Worm (Caenorhabditis elegans): Measurements from ENCODE around the gene C45B11.5.

Gene C45B11.5

DNA sequence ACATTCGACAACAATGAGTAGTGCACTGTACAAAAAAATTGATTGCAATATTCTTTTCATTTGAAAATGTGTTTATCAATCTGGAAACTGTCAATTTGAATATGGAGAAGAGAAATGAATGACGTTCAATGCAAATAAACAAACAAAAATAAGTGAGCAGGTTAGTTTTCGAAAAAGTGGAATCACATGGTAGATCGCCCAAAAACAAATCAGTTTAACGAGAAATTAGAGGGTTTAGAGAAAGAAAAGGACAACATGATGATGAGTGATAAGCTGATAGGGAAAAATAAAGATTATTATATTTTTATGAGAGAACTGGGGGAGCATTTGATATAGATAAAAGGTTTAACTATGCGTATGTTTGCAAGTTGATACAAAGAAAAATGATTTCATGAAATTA lies 27.7 kb downstream of the C45B11.5 start, which contains the start of gene T04C12.8:
Gene T04C12.8 (minus strand): TSS at position 82 of the 400 bp plus-strand sequence.
- TF ChIP-seq nhr-28 (tag; optimal IDR thresholded peaks at IDR 0.05) = no peak
- peak; percentile 83 for TF ChIP-seq pha-4 (tag; optimal IDR thresholded peaks at IDR 0.05)
- no peak for TF ChIP-seq nhr-237 (tag; optimal IDR thresholded peaks at IDR 0.05)
- TF ChIP-seq eor-1 (tag; optimal IDR thresholded peaks at IDR 0.05) = no peak
- no peak for TF ChIP-seq unc-62 (GFP tag; optimal IDR thresholded peaks at IDR 0.05)
- TF ChIP-seq hmg-11 (tag; optimal IDR thresholded peaks at IDR 0.05) = no peak
- TF ChIP-seq fkh-2 (tag; optimal IDR thresholded peaks at IDR 0.05) = no peak
- no peak for TF ChIP-seq egl-27 (tag; optimal IDR thresholded peaks at IDR 0.05)
- TF ChIP-seq elt-2 (tag; optimal IDR thresholded peaks at IDR 0.05) = peak; percentile 98
- no peak for TF ChIP-seq ztf-4 (tag; optimal IDR thresholded peaks at IDR 0.05)
- no peak for TF ChIP-seq daf-12 (tag; optimal IDR thresholded peaks at IDR 0.05)
- TF ChIP-seq elt-1 (tag; optimal IDR thresholded peaks at IDR 0.05) = no peak
- TF ChIP-seq nhr-77 (tag; optimal IDR thresholded peaks at IDR 0.05) = no peak
- no peak for TF ChIP-seq ama-1 (optimal IDR thresholded peaks at IDR 0.05)
- TF ChIP-seq mdl-1 (tag; optimal IDR thresholded peaks at IDR 0.05) = no peak
- TF ChIP-seq sea-2 (GFP tag; optimal IDR thresholded peaks at IDR 0.05) = no peak
- TF ChIP-seq zag-1 (tag; optimal IDR thresholded peaks at IDR 0.05) = no peak
- no peak for TF ChIP-seq nhr-25 (tag; optimal IDR thresholded peaks at IDR 0.05)
- TF ChIP-seq ceh-16 (tag; optimal IDR thresholded peaks at IDR 0.05) = no peak
- TF ChIP-seq pqm-1 (tag; optimal IDR thresholded peaks at IDR 0.05) = peak; percentile 99
- no peak for TF ChIP-seq skn-1 (tag; optimal IDR thresholded peaks at IDR 0.05)
- TF ChIP-seq nhr-23 (tag; optimal IDR thresholded peaks at IDR 0.05) = no peak
- no peak for TF ChIP-seq nhr-67 (tag; optimal IDR thresholded peaks at IDR 0.05)
- no peak for TF ChIP-seq fos-1 (tag; optimal IDR thresholded peaks at IDR 0.05)
- TF ChIP-seq lin-15B (tag; optimal IDR thresholded peaks at IDR 0.05) = no peak
- no peak for TF ChIP-seq egl-5 (tag; optimal IDR thresholded peaks at IDR 0.05)
- TF ChIP-seq R02D3.7 (tag; optimal IDR thresholded peaks at IDR 0.05) = no peak
- no peak for TF ChIP-seq nhr-76 (tag; optimal IDR thresholded peaks at IDR 0.05)
- peak; percentile 86 for TF ChIP-seq jun-1 (tag; optimal IDR thresholded peaks at IDR 0.05)
- TF ChIP-seq snpc-4 (tag; optimal IDR thresholded peaks at IDR 0.05) = no peak

DNA sequence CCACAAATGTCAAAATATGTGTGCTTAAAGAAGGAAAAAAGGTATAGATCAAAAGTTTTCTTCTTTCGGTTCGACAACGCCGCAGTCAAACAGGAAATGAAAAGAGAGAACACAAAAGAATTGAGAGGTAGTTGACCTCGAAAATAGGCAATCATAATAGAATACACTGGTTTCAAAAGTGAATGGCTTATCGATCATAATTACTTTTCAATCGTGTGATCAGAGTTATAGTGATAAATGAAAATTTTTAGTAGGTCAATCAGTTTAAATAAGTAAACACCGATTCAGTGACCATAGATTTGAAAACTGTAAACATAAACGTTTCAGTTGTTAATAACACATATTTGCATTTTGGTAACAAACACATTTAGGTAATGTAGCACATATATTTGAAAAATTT lies 28.8 kb downstream of the C45B11.5 start:
- TF ChIP-seq daf-12 (tag; optimal IDR thresholded peaks at IDR 0.05) (no peak), pha-4 (tag; optimal IDR thresholded peaks at IDR 0.05) (peak; percentile 62), jun-1 (tag; optimal IDR thresholded peaks at IDR 0.05) (peak; percentile 2), pqm-1 (tag; optimal IDR thresholded peaks at IDR 0.05) (peak; percentile 47), nhr-237 (tag; optimal IDR thresholded peaks at IDR 0.05) (no peak), nhr-25 (tag; optimal IDR thresholded peaks at IDR 0.05) (peak; percentile 36), elt-2 (tag; optimal IDR thresholded peaks at IDR 0.05) (peak; percentile 54), nhr-43 (tag; optimal IDR thresholded peaks at IDR 0.05; ENCODE audit: poor library complexity, severe bottlenecking) (peak; percentile 34), ceh-28 (tag; optimal IDR thresholded peaks at IDR 0.05) (peak; percentile 66), lsy-12 (tag; optimal IDR thresholded peaks at IDR 0.05) (no peak)

- TF ChIP-seq egl-27 (tag; optimal IDR thresholded peaks at IDR 0.05) = no peak
- no peak for TF ChIP-seq fkh-2 (tag; optimal IDR thresholded peaks at IDR 0.05)
- no peak for TF ChIP-seq lsy-12 (tag; optimal IDR thresholded peaks at IDR 0.05)
- no peak for TF ChIP-seq zag-1 (tag; optimal IDR thresholded peaks at IDR 0.05)
- TF ChIP-seq ama-1 (optimal IDR thresholded peaks at IDR 0.05) = peak; percentile 20
Observed at ce11 chrV:11071453-11071852, 29.9 kb downstream of the C45B11.5 start.

DNA sequence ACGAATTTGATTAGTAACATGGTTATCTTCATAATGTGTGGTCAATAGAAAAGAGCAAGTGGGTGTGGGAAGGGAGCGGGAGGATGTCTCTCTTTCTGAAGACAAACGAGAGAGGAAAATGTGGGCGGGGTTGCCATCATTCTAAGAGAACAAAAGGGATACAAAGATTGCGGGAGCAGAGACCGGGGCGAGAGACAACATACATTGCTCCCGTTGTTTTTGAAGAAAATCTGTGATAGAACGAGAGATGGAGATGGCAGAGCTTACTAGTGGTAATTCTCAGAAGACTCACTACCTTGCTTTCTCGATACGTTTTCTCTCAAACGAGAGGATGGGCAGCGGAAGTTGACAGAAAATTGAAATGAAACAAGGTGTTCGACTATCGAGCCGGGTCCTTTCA lies 31.8 kb downstream of the C45B11.5 start:
- TF ChIP-seq daf-12 (tag; optimal IDR thresholded peaks at IDR 0.05) = no peak
- TF ChIP-seq nhr-237 (tag; optimal IDR thresholded peaks at IDR 0.05) = no peak
- TF ChIP-seq nhr-67 (tag; optimal IDR thresholded peaks at IDR 0.05) = no peak
- TF ChIP-seq elt-1 (tag; optimal IDR thresholded peaks at IDR 0.05) = no peak
- no peak for TF ChIP-seq hmg-11 (tag; optimal IDR thresholded peaks at IDR 0.05)
- no peak for TF ChIP-seq fkh-2 (tag; optimal IDR thresholded peaks at IDR 0.05)
- TF ChIP-seq fos-1 (tag; optimal IDR thresholded peaks at IDR 0.05) = no peak
- no peak for TF ChIP-seq aly-2 (tag; optimal IDR thresholded peaks at IDR 0.05)
- TF ChIP-seq ceh-16 (tag; optimal IDR thresholded peaks at IDR 0.05) = no peak
- no peak for TF ChIP-seq lsy-12 (tag; optimal IDR thresholded peaks at IDR 0.05)
- TF ChIP-seq lin-39 (tag; optimal IDR thresholded peaks at IDR 0.05) = no peak
- TF ChIP-seq nhr-77 (tag; optimal IDR thresholded peaks at IDR 0.05) = no peak
- TF ChIP-seq nhr-43 (tag; optimal IDR thresholded peaks at IDR 0.05; ENCODE audit: poor library complexity, severe bottlenecking) = no peak

- peak; percentile 1 for TF ChIP-seq pha-4 (tag; optimal IDR thresholded peaks at IDR 0.05)
- peak; percentile 40 for TF ChIP-seq nfya-1 (tag; optimal IDR thresholded peaks at IDR 0.05; ENCODE audit: insufficient read depth)
- TF ChIP-seq lin-39 (tag; optimal IDR thresholded peaks at IDR 0.05) = peak; percentile 27
- no peak for TF ChIP-seq ceh-9 (tag; optimal IDR thresholded peaks at IDR 0.05)
Observed at ce11 chrV:11074448-11074847, 32.8 kb downstream of the C45B11.5 start, which contains the start of gene act-3. TSS of gene act-3 (minus strand) at chrV:11074498.
